Worm (Caenorhabditis elegans) whole organism, dauer: Measurements from ENCODE around the gene ZK512.1.

Source experiments
- unc-62 ChIP-seq: sonication (generic microtip); optimal IDR thresholded peaks from 2 replicates; lab custom pipeline; 2017; ENCODE audit warnings: missing biosample characterization, missing genetic modification reagents, missing genetic modification characterization

Gene ZK512.1

DNA sequence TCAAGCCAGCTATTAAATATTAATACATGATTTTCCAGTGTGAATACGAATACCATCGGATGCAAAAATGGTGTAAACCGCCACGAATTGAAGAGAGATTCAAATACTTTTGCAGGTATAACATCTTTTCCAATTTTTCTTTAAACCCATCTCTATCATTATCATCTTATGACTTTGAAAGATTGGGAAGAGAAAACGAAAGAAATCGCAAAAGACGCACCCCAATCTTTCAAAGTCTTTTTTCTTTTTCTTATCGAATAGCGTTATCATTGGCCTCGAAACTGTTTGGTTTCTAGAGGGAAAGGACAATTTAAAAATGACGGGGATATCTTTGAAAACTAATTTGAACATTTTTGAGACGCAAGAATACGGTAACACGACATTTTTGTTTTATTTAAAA, 9.1 kb upstream of the ZK512.1 start:
- TF ChIP-seq unc-62 (GFP tag; lab: Kevin White, UChicago), result no peak

DNA sequence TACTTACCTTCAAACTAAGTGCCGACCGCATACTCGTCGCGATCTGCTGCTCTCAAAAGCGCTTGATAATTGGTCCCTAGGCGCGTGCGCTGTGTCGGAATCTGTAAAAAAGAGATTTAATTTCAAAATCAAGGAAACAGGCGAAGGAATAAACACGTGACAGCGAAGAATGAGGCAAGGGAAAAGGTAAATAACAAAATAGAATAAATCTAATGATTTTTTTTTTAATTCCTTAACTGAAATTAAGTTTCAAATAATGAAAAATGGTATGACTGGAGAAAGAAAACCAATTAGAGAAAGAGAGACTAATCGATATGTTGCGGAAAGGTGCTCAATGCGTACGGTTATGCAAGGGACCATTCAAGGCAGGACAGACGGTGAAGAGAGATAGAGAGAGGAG, 5.6 kb upstream of the ZK512.1 start, which contains the start of gene cya-1:
Gene cya-1, minus strand, starts transcription at position 101 of the 400 bp plus-strand sequence.
- TF ChIP-seq unc-62 (GFP tag; lab: Kevin White, UChicago), result no peak

DNA sequence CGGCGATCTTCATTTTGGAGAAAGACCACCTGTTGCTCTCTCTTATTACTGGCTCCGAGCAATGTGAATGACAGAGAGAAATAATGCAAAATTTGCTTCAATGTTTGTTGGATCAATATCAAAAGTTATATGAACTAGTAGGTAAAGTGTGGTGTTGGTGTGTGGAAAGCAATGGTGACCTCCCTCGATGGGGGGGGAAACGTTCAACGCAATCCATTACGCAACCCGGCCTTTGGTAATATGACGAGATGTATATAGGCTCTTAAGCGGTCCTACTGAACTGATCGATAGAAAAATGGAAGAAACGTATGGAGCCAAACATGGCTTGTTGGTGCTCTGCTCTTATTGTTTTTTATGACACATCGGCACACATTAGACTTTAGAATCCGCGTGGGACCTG, 5.0 kb upstream of the ZK512.1 start:
- no peak for TF ChIP-seq unc-62 (GFP tag; lab: Kevin White, UChicago)

DNA sequence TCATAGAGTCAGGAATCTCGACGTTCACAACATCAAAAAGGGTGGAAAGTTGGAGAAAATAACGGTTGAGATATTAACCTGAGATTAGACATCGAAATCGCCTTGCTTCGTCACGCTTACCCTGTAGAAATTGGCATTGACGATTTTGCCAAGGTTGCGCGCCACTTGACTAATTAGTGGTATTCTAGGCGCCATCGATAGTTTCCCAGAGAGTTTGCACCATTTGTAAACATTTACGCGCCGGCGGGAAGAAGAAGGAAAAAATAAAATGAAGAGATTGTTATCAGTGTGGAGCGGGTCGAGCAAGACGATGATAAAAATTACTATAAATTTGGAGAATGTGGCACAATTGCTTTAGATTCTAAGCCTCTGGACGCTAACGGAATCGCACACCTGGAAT, 4.5 kb upstream of the ZK512.1 start:
- no peak for TF ChIP-seq unc-62 (GFP tag; lab: Kevin White, UChicago)

DNA sequence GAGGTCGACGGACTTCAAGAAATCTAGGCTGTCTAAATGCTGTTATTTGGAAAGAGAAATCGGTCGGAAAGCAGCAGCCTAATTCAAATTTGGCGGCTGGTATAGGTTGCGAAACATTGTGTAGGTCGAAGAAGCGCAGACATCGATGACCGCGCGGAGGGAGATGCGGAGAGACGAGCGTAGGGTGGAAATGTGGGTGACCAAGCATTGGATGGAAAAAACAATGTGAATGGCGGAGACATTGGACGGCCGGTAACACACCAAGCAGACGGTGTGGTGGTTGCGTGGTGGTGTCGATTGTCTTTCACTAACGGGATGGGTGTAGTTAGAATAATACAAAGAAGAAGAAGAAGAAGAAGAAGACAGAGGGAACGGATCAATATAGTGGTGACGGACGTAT, 2.3 kb upstream of the ZK512.1 start:
- TF ChIP-seq unc-62 (GFP tag; lab: Kevin White, UChicago), result no peak

DNA sequence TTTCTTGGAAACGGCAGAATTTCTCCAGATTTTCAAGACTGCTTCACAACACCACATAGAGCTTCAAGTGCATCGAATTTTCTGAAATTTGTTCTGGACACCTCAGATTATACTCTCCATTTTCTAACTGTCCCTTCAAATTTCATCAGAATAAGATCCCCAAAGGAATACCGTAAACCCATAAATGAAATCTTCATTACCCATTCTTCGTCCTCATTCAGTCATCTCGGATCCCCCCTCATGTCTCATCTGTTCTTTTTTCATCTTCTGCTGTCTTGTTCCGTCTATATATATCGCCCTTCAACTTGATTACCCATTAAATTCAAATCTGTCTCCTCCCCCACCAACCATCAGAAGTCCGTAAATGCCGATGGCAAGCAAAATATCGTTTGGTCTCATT, 673 bp upstream of the ZK512.1 start:
- TF ChIP-seq unc-62 (GFP tag; lab: Kevin White, UChicago), result no peak

DNA sequence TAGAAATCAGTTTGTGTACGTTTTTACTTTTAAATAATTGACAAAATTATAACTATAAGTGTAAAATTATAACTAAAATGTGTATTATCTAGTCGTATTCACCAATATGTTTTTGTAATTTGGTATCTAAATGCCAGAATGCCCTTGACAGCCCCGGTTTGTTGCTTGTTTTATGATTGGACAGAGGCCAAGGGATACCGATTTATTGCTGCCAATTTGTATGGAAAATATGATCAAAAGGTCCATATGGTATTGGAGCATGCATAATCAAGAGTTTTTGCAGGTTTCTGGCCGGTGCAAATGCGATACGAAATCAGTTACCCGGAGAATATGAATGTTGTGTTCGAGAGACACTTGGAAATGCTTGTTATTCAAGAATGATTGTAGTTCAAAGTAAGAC, 996 bp downstream of the ZK512.1 start:
- no peak for TF ChIP-seq unc-62 (GFP tag; lab: Kevin White, UChicago)

DNA sequence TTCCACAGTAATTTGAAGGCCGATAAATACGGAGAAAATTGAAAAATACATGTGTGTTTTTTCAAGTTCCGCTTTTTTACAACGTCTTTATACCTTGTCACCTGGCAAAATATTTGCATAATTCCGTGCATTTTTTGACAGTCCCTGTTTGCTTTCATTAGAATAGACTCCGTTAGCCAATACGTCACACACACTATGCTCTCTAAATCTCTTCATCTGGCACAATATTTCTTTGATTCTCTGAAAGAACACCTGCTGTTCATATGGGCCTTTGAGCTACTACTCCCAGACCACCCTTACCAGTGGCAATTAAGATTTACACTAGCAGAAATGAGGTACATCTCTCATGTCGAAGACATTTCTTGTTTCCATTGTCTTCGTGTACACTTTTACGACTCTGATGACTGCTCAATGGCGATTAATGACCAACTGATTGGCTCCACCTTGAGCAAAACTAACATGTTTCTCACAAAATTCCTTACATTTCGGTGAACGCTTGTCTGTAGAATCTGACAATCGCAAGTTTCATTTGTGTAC, 3.6 kb downstream of the ZK512.1 start, which contains the start of gene grl-11:
Gene grl-11, minus strand, starts transcription at position 51 of the 537 bp plus-strand sequence.
- no peak for TF ChIP-seq unc-62 (GFP tag; lab: Kevin White, UChicago)

DNA sequence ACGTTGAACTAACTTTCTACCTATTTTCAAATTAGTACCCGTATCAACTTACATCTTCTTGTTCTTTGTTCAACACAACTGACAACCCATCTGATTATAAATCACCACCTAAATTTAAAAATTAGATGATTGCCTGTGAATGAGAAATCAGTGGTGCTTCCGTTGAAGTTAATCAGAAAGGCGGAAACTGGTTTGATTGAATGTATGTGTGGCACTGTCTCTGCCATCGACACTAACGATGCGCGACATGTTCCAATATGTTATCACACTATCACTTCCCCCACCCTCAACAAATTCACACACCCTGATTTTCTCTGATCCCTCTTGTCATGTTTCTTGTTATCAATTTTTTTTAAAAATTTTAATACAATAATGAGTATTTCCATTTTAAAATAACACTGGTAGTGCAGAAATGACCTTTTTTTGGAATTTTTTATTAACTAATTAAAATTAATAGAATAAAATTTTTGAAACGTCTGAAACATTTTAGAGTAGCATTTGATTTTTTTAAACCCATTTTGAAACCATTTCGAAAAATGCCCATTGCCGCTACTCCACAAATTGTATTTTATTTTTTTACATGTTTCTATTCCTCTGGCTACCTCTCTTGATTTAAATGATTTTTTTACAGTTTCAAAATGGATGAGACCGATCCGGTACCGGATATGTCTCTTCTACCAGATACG, 4.3 kb downstream of the ZK512.1 start, which contains the start of gene ced-11:
Gene ced-11, plus strand, starts transcription at position 636 of the 686 bp plus-strand sequence.
- no peak for TF ChIP-seq unc-62 (GFP tag; lab: Kevin White, UChicago)

DNA sequence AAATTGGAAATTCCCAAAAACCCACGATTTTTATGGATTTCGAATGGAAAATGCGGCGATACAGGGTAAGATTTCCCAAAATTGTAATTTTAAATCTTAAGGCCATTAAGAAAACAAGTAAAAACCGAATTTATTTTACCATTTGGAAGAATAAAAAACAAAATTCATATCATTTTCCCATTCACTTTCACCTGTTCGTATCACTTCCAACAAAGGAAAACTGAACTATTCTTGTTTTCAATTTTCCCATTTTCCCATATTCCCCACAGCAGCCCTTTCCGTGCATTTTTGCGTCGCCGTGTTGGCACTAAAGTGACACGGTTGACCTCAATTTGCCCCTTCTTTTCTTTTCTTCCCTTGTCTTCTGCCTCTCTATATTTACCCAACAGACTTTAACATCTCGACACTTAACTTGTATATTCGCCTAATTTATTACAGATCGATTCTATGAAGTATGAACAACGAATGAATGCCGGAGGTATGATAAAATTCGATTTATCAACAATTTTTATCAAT, 11.1 kb downstream of the ZK512.1 start, which contains the start of gene sec-16A.1:
Gene sec-16A.1, plus strand, starts transcription at position 51 of the 516 bp plus-strand sequence.
- TF ChIP-seq unc-62 (GFP tag; lab: Kevin White, UChicago), result no peak

DNA sequence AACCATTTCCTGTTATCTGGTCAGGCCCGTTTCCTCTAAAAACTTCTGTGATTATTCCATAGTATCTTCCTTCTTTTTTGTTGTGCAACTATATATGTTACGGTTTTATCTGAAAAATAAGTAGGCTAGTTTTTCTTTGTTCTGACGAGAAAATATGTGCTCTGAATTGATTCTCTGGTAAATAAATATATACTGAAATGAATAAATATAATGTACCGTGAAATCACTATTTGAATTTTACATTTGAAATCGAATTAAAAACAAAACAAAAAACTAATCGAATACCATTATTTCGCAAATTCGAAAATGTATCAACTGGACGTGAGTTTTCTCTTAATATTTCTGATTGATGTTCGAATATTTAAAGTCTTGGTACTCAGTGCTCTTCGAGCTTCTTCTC, 15.8 kb downstream of the ZK512.1 start, which contains the start of gene ZK512.10:
Gene ZK512.10, plus strand, starts transcription at position 301 of the 400 bp plus-strand sequence.
- TF ChIP-seq unc-62 (GFP tag; lab: Kevin White, UChicago), result no peak

DNA sequence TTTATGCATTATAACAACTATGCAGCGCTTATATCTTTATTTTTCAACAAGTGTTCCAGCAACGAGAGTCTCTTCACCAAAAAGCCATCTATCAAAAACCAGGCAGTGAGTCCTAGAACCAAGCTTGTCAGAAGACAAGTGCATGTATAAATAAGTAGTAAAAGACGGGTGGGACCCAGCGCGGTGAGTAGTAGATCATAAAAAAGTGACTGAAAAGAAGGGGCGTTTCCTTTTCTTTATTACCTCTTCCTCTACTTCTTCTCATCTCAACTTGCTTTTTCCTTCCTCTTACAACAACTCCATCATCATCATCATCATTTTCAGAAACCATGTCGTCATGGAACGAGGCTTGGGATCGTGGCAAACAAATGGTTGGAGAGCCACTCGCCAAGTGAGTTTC, 21.8 kb downstream of the ZK512.1 start, which contains the start of gene eat-4:
Gene eat-4, plus strand, starts transcription at position 301 of the 400 bp plus-strand sequence.
- no peak for TF ChIP-seq unc-62 (GFP tag; lab: Kevin White, UChicago)

DNA sequence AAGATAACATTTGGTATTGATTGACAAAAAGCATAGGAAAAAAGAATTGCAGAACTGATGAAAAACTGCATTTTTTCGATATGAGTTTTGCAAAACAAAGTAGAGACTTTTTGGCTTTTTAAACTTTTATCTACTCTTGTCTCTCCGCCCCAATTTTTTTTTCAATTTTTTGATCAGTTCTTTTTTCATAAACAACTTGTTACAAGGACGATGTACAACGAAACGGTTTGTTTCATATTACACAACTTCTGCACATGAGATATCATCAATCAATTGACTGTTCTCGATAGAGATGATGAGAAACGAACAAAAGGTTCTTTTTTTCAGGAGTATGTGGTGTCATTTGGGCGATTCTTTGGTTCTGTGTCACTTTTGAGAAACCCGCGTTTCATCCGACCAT, 23.9 kb downstream of the ZK512.1 start, which contains the start of gene ZK512.7:
Gene ZK512.7, minus strand, starts transcription at position 101 of the 400 bp plus-strand sequence.
- no peak for TF ChIP-seq unc-62 (GFP tag; lab: Kevin White, UChicago)

DNA sequence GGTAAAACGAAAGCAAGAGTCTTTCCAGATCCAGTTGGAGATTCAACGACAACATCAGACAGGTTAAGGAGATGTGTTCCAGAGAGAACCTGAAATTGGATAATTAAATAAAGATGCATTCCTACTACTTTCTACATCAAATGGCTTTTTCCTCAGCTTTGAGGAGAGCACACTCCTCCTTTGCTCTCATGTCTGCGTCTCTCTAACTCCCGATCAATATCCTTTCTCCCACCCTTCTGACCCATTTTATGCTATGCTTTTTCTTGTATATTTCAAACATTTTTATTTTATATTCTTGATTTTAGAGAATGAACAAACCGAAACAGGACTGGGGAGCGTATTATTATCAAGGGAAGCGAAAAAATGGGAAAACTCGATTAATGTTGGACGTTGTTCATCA, 29.2 kb downstream of the ZK512.1 start, which contains the start of gene ZK512.11:
Gene ZK512.11, plus strand, starts transcription at position 301 of the 400 bp plus-strand sequence.
- TF ChIP-seq unc-62 (GFP tag; lab: Kevin White, UChicago), result no peak

DNA sequence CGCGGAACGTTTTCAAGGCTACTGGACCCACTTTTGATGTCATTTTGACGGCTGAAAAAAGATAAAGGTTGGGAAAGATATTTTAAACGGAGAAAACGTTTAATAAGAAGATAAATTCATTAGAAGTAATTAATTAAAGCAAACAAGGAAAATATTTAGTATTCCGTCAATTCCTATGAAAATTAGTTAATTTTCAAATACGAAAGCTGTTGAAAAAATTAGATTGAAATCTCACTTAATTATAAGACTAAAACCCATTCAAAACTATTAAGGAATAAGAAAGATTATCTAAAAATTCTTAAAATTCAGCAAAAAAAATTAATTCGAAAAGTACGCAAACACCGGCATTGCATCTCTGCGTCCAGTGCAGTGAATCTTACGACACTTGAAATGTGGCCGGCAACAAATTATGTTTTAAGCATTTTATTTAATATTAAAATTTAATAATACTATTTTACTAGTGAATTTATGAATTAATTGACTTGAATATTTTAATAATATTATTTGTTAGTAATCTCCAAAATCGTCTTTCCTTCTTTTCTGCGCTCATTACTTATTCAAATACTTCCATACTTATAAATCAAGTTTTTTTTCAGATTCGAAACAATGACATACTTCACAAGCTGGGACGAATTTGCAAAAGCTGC, 30.1 kb downstream of the ZK512.1 start, which contains the start of the genes ZK512.2 and ZK512.4:
Gene ZK512.2, minus strand, starts transcription at position 51 of the 647 bp plus-strand sequence.
Gene ZK512.4, plus strand, starts transcription at position 597 of the 647 bp plus-strand sequence.
- TF ChIP-seq unc-62 (GFP tag; lab: Kevin White, UChicago), result no peak
